Fruit fly (Drosophila melanogaster): ENCODE data around the gene CG10621.

The CG10621 gene

dm6 chr2L:18929595-18929994, 24.6 kb downstream of the CG10621 start:
- TF ChIP-seq jim (GFP tag; optimal IDR thresholded peaks at IDR 0.05) (no peak), Dif (GFP tag; optimal IDR thresholded peaks at IDR 0.05; ENCODE audit: partially characterized antibody) (no peak), GATAd (GFP tag; optimal IDR thresholded peaks at IDR 0.05) (no peak), dsf (GFP tag; optimal IDR thresholded peaks at IDR 0.05; ENCODE audit: borderline replicate concordance) (no peak), Sp1 (GFP tag; optimal IDR thresholded peaks at IDR 0.05) (no peak), Hr78 (GFP tag; optimal IDR thresholded peaks at IDR 0.05) (no peak), sv (GFP tag; optimal IDR thresholded peaks at IDR 0.05) (no peak), tai (GFP tag; optimal IDR thresholded peaks at IDR 0.05) (no peak), CrebA (GFP tag; optimal IDR thresholded peaks at IDR 0.05; ENCODE audit: borderline replicate concordance) (no peak), Myc (optimal IDR thresholded peaks at IDR 0.05) (no peak), Mio (GFP tag; optimal IDR thresholded peaks at IDR 0.05) (no peak), usp (GFP tag; optimal IDR thresholded peaks at IDR 0.05) (no peak), sage (GFP tag; optimal IDR thresholded peaks at IDR 0.05) (no peak), dl (GFP tag; optimal IDR thresholded peaks at IDR 0.05; ENCODE audit: insufficient read depth in 1 of 2, partially characterized antibody in 2 of 2) (no peak), woc (GFP tag; optimal IDR thresholded peaks at IDR 0.05) (no peak), psq (GFP tag; optimal IDR thresholded peaks at IDR 0.05) (no peak), Rel (GFP tag; optimal IDR thresholded peaks at IDR 0.05) (no peak), Rel (tag; optimal IDR thresholded peaks at IDR 0.05) (no peak), rgr (GFP tag; optimal IDR thresholded peaks at IDR 0.05) (no peak), Hr83 (GFP tag; optimal IDR thresholded peaks at IDR 0.05; ENCODE audit: poor library complexity, severe bottlenecking) (no peak)

- TF ChIP-seq jim (GFP tag; optimal IDR thresholded peaks at IDR 0.05) (no peak), Dfd (GFP tag; optimal IDR thresholded peaks at IDR 0.05) (no peak), dsf (GFP tag; optimal IDR thresholded peaks at IDR 0.05; ENCODE audit: borderline replicate concordance) (no peak), Myc (optimal IDR thresholded peaks at IDR 0.05) (no peak), CG9705 (GFP tag; optimal IDR thresholded peaks at IDR 0.05) (no peak), usp (GFP tag; optimal IDR thresholded peaks at IDR 0.05) (no peak), rgr (GFP tag; optimal IDR thresholded peaks at IDR 0.05) (no peak)
Observed at dm6 chr2L:18927891-18928290, 26.3 kb downstream of the CG10621 start.

- no peak for TF ChIP-seq dl (GFP tag; optimal IDR thresholded peaks at IDR 0.05; ENCODE audit: insufficient read depth in 1 of 2, partially characterized antibody in 2 of 2)
- TF ChIP-seq pan (optimal IDR thresholded peaks at IDR 0.05), result no peak
- no peak for TF ChIP-seq CrebA (GFP tag; optimal IDR thresholded peaks at IDR 0.05; ENCODE audit: borderline replicate concordance)
- no peak for TF ChIP-seq OdsH (GFP tag; optimal IDR thresholded peaks at IDR 0.05)
- TF ChIP-seq CG9705 (GFP tag; optimal IDR thresholded peaks at IDR 0.05), result no peak
- TF ChIP-seq jim (GFP tag; optimal IDR thresholded peaks at IDR 0.05), result no peak
- no peak for TF ChIP-seq Hnf4 (GFP tag; optimal IDR thresholded peaks at IDR 0.05)
- TF ChIP-seq Rel (GFP tag; optimal IDR thresholded peaks at IDR 0.05), result no peak
- no peak for TF ChIP-seq Rel (tag; optimal IDR thresholded peaks at IDR 0.05)
- TF ChIP-seq fru (GFP tag; optimal IDR thresholded peaks at IDR 0.05), result no peak
- no peak for TF ChIP-seq sage (GFP tag; optimal IDR thresholded peaks at IDR 0.05)
- TF ChIP-seq N (GFP tag; optimal IDR thresholded peaks at IDR 0.05), result no peak
- no peak for TF ChIP-seq CG32264 (GFP tag; optimal IDR thresholded peaks at IDR 0.05)
- no peak for TF ChIP-seq dmrt93B (GFP tag; optimal IDR thresholded peaks at IDR 0.05)
- no peak for TF ChIP-seq h (GFP tag; optimal IDR thresholded peaks at IDR 0.05)
- TF ChIP-seq dsf (GFP tag; optimal IDR thresholded peaks at IDR 0.05; ENCODE audit: borderline replicate concordance), result no peak
- TF ChIP-seq Sp1 (GFP tag; optimal IDR thresholded peaks at IDR 0.05), result no peak
Observed at dm6 chr2L:18925956-18926355, 28.3 kb downstream of the CG10621 start.

dm6 chr2L:18925387-18925786, 28.8 kb downstream of the CG10621 start:
- TF ChIP-seq Myc (optimal IDR thresholded peaks at IDR 0.05) (no peak), OdsH (GFP tag; optimal IDR thresholded peaks at IDR 0.05) (no peak), woc (GFP tag; optimal IDR thresholded peaks at IDR 0.05) (no peak), br (GFP tag; optimal IDR thresholded peaks at IDR 0.05) (no peak), Vsx2 (GFP tag; optimal IDR thresholded peaks at IDR 0.05; ENCODE audit: partially characterized antibody) (no peak), Mio (GFP tag; optimal IDR thresholded peaks at IDR 0.05) (no peak), fru (GFP tag; optimal IDR thresholded peaks at IDR 0.05) (no peak)
